Fruit fly (Drosophila melanogaster): ENCODE measurements around the gene CG2656.

The CG2656 gene

DNA sequence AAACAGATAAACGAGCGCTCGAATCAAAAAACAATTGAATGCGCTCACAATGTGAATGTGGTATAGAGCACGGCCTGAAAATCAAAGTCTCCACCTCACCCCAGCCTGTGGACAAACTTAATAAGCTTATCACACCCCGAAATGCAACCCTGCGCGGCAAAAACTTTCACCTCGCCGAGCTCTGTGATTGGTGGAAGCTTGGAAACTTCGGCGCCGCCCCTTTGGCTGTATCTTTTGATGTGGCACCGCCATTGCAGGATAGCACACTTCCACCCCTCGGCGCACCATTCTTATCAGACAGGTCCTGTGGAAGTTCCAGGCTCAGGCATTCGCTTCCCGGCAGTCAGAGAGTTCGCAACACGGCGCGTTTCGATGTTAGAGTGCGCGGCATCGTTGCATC, 8.6 kb upstream of the CG2656 start, which contains the start of gene Fer1 (continued):
- TF ChIP-seq sens-2 (GFP tag; IDR thresholded peaks at IDR 0.05) (no peak), ac (GFP tag; optimal IDR thresholded peaks at IDR 0.05) (no peak), p53 (GFP tag; optimal IDR thresholded peaks at IDR 0.05) (no peak), CG9215 (GFP tag; IDR thresholded peaks at IDR 0.05) (no peak), YL-1 (GFP tag; optimal IDR thresholded peaks at IDR 0.05) (no peak), ewg (GFP tag; optimal IDR thresholded peaks at IDR 0.05) (peak; percentile 24), CG1233 (GFP tag; optimal IDR thresholded peaks at IDR 0.05) (no peak), Bteb2 (GFP tag; optimal IDR thresholded peaks at IDR 0.05) (no peak), esg (GFP tag; conservative IDR thresholded peaks at IDR 0.05) (no peak), CG17328 (GFP tag; IDR thresholded peaks at IDR 0.05) (no peak), dati (GFP tag; IDR thresholded peaks at IDR 0.05) (no peak), CG11093 (GFP tag; IDR thresholded peaks at IDR 0.05) (no peak), tap (tag; optimal IDR thresholded peaks at IDR 0.05) (no peak), NFAT (GFP tag; IDR thresholded peaks at IDR 0.05) (no peak), btn (GFP tag; optimal IDR thresholded peaks at IDR 0.05) (no peak), CG6654 (GFP tag; optimal IDR thresholded peaks at IDR 0.05) (no peak), CG1832 (GFP tag; optimal IDR thresholded peaks at IDR 0.05) (no peak), CG14014 (GFP tag; IDR thresholded peaks at IDR 0.05) (no peak), CG6689 (GFP tag; IDR thresholded peaks at IDR 0.05) (no peak), trh (GFP tag; optimal IDR thresholded peaks at IDR 0.05) (no peak), seq (GFP tag; IDR thresholded peaks at IDR 0.05) (peak; percentile 59; the same call in 1 of the 2 replicates), fd64A (GFP tag; optimal IDR thresholded peaks at IDR 0.05) (no peak)

DNA sequence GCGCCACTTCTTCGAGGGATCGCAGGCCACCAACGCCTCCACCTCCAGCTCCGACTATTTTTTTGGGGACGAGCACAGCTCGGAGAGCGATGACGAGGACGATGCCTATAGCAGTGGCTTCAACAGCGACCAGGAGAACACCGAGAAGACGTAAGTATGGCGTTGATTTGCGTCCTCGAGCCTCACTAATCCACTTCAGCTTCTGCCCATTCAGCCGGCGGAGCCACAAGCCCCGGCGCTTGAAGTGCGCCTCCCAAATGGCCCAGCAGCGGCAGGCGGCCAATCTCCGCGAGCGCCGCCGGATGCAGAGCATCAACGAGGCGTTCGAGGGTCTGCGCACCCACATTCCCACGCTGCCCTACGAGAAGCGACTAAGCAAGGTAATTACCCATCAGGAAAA, 7.3 kb upstream of the CG2656 start:
- TF ChIP-seq Ets65A (GFP tag) = peak; percentile 92
- TF ChIP-seq CG17186 (GFP tag; optimal IDR thresholded peaks at IDR 0.05) = no peak

dm6 chr3R:7138058-7138457, 6.5 kb upstream of the CG2656 start:
- no peak for TF ChIP-seq zen (tag; optimal IDR thresholded peaks at IDR 0.05)
- no peak for TF ChIP-seq CG43689 (GFP tag; IDR thresholded peaks at IDR 0.05)
- no peak for TF ChIP-seq MBD-R2 (GFP tag; IDR thresholded peaks at IDR 0.05)
- TF ChIP-seq CG3847 (GFP tag; IDR thresholded peaks at IDR 0.05) = no peak
- TF ChIP-seq Xbp1 (GFP tag; optimal IDR thresholded peaks at IDR 0.05) = no peak
- no peak for TF ChIP-seq eve (GFP tag; optimal IDR thresholded peaks at IDR 0.05)
- no peak for TF ChIP-seq CG11723 (GFP tag; optimal IDR thresholded peaks at IDR 0.05)
- TF ChIP-seq pros (GFP tag; optimal IDR thresholded peaks at IDR 0.05) = peak; percentile 8
- TF ChIP-seq pho (GFP tag; optimal IDR thresholded peaks at IDR 0.05) = no peak
- no peak for TF ChIP-seq prd (optimal IDR thresholded peaks at IDR 0.05)
- 0 out of 3 replicates have a peak, but pooled peaks have one; percentile 11 for TF ChIP-seq prd (GFP tag; IDR thresholded peaks at IDR 0.05)
- no peak for TF ChIP-seq CG11093 (GFP tag; IDR thresholded peaks at IDR 0.05)
- TF ChIP-seq ac (GFP tag; optimal IDR thresholded peaks at IDR 0.05) = no peak
- TF ChIP-seq pnt (GFP tag; optimal IDR thresholded peaks at IDR 0.05) = no peak
- TF ChIP-seq Ets65A (GFP tag) = peak; percentile 65
- TF ChIP-seq gsb-n (tag; optimal IDR thresholded peaks at IDR 0.05) = peak; percentile 87
- no peak for TF ChIP-seq CG2116 (GFP tag; optimal IDR thresholded peaks at IDR 0.05)
- TF ChIP-seq Nf-YC (tag; optimal IDR thresholded peaks at IDR 0.05) = no peak
- TF ChIP-seq CG12104 (GFP tag; optimal IDR thresholded peaks at IDR 0.05) = no peak
